Worm (Caenorhabditis elegans): ENCODE results near the gene gpa-6.

gpa-6 gene

DNA sequence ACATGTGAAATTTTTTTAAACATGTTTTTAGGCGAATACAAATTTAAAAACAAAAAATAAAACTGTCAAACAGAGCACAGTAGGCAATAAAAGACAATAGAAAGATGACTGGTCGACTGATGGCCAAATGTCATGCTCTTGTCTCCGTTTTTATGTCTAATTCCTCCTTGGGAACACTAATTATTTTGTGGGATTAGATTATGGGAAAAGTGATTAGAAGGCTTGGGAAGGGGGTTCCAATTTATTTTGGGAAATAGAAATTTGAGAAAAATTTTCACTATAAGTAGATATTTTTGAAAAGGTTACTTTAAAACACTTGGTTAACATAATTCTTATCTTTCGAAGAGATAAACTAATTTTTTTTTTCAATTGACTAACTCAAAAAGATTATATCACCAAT lies 20.2 kb upstream of the gpa-6 start:
- TF ChIP-seq ceh-14 (tag; optimal IDR thresholded peaks at IDR 0.05): no peak
- no peak for TF ChIP-seq madf-2 (tag; optimal IDR thresholded peaks at IDR 0.05)
- TF ChIP-seq sox-2 (GFP tag; IDR thresholded peaks at IDR 0.05): no peak
- no peak for TF ChIP-seq tbx-7 (tag; optimal IDR thresholded peaks at IDR 0.05)
- TF ChIP-seq ceh-2 (tag; optimal IDR thresholded peaks at IDR 0.05): no peak
- no peak for TF ChIP-seq ref-2 (tag; optimal IDR thresholded peaks at IDR 0.05)
- no peak for TF ChIP-seq ceh-34 (tag; optimal IDR thresholded peaks at IDR 0.05)
- TF ChIP-seq nhr-11 (tag; optimal IDR thresholded peaks at IDR 0.05): no peak

DNA sequence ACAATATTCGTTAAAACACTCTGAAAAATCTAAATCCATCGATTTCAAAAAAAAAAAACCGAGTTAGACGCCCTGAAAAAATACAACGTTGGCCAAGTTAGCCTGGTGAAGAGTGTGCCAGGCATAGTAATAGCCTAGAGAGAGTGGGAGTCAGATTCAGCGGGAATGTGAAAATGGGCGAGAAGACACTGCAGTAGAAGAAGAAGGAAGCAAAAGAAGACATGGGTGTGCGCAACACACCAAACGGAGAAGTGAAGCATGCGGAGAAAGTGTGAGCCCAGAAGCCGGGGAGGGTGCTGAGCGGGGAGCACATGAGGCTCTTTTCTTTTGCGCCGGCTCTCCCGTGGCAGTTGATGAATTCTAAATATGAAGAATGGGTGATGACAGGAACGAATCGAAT lies 19.8 kb upstream of the gpa-6 start:
- TF ChIP-seq lin-11 (tag; optimal IDR thresholded peaks at IDR 0.05) (no peak), unc-42 (tag; optimal IDR thresholded peaks at IDR 0.05) (peak; percentile 75), ceh-31 (tag; optimal IDR thresholded peaks at IDR 0.05) (peak; percentile 49), C08G9.2 (tag; optimal IDR thresholded peaks at IDR 0.05) (peak; percentile 39), tbx-2 (tag; optimal IDR thresholded peaks at IDR 0.05) (peak; percentile 16), nhr-232 (tag; optimal IDR thresholded peaks at IDR 0.05) (no peak), pax-1 (tag; optimal IDR thresholded peaks at IDR 0.05) (no peak), F13H6.1 (tag; optimal IDR thresholded peaks at IDR 0.05) (no peak), ceh-34 (tag; optimal IDR thresholded peaks at IDR 0.05) (peak; percentile 28), unc-55 (GFP tag; optimal IDR thresholded peaks at IDR 0.05) (peak; percentile 12)

DNA sequence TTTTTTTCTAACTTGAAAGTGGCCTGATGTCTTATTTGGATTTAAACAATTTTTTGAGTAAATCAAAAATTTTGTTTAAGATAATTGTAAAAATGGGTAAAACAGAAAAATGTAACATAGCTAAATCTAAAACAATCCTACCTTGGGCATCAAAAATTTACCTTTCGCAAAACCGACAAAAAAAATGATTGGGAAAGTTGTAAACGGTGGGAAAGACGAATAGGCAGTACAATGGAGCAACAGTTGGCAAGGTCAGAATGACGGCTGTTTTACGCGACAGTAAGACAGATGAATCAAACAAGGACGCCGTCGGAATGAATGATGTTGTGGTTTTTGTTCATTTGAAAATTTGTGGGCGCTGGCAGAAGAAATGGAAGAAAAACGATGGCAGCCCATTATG lies 16.6 kb upstream of the gpa-6 start:
- TF ChIP-seq che-1 (tag; optimal IDR thresholded peaks at IDR 0.05) (no peak), hlh-8 (tag; optimal IDR thresholded peaks at IDR 0.05) (no peak), elt-4 (tag; optimal IDR thresholded peaks at IDR 0.05) (no peak), tbx-2 (tag; optimal IDR thresholded peaks at IDR 0.05) (no peak), rnt-1 (tag; optimal IDR thresholded peaks at IDR 0.05) (no peak), ceh-34 (tag; optimal IDR thresholded peaks at IDR 0.05) (no peak), sdc-2 (tag; optimal IDR thresholded peaks at IDR 0.05) (no peak), nhr-11 (tag; optimal IDR thresholded peaks at IDR 0.05) (no peak), gmeb-2 (tag; optimal IDR thresholded peaks at IDR 0.05) (no peak), unc-3 (GFP tag; conservative IDR thresholded peaks at IDR 0.05) (no peak), unc-3 (tag; optimal IDR thresholded peaks at IDR 0.05) (no peak), pag-3 (tag; optimal IDR thresholded peaks at IDR 0.05; ENCODE audit: borderline replicate concordance) (no peak), sox-4 (tag; optimal IDR thresholded peaks at IDR 0.05) (no peak), sox-2 (GFP tag; IDR thresholded peaks at IDR 0.05) (no peak), pha-4 (tag; optimal IDR thresholded peaks at IDR 0.05) (no peak), ceh-2 (tag; optimal IDR thresholded peaks at IDR 0.05) (no peak), ceh-22 (tag; optimal IDR thresholded peaks at IDR 0.05) (no peak), ceh-9 (tag; optimal IDR thresholded peaks at IDR 0.05) (no peak), nhr-232 (tag; optimal IDR thresholded peaks at IDR 0.05) (no peak), ceh-19 (GFP tag; optimal IDR thresholded peaks at IDR 0.05) (no peak)

DNA sequence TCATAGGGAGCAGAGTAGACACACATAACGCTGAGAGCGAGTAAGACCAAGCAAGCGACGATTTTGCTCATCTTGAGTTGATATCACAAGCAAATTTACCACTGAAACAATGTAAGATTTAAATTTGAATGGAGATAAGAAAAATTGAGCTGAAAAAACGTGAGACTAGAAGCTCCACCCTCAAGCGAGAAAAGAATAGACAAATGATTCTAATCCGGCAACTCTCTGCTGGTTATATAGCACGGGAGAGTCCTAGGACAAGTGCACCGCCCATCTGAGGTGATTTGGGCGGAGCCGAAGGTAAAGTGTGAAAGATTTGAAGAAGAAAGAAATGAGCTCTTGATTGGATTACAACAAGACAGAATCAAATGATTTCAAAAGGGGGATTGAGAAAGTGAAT lies 12.7 kb upstream of the gpa-6 start, which contains the start of gene nlp-3:
Gene nlp-3, minus strand, starts transcription at position 101 of the 400 bp plus-strand sequence.
- TF ChIP-seq dve-1 (tag; optimal IDR thresholded peaks at IDR 0.05): no peak
- TF ChIP-seq ceh-45 (GFP tag; IDR thresholded peaks at IDR 0.05): no peak
- no peak for TF ChIP-seq zip-5 (tag; optimal IDR thresholded peaks at IDR 0.05)
- no peak for TF ChIP-seq nfya-1 (tag; optimal IDR thresholded peaks at IDR 0.05)
- TF ChIP-seq C08G9.2 (tag; optimal IDR thresholded peaks at IDR 0.05): no peak
- TF ChIP-seq T23F11.4 (GFP tag; optimal IDR thresholded peaks at IDR 0.05): no peak
- TF ChIP-seq F13H6.1 (tag; optimal IDR thresholded peaks at IDR 0.05): no peak
- TF ChIP-seq ceh-18 (tag; optimal IDR thresholded peaks at IDR 0.05): no peak
- no peak for TF ChIP-seq hlh-6 (tag; optimal IDR thresholded peaks at IDR 0.05)
- TF ChIP-seq pag-3 (tag; optimal IDR thresholded peaks at IDR 0.05; ENCODE audit: borderline replicate concordance): no peak
- no peak for TF ChIP-seq ceh-14 (tag; optimal IDR thresholded peaks at IDR 0.05)
- TF ChIP-seq ceh-31 (tag; optimal IDR thresholded peaks at IDR 0.05): no peak
- no peak for TF ChIP-seq K09A11.1 (tag; optimal IDR thresholded peaks at IDR 0.05; ENCODE audit: insufficient read depth)
- TF ChIP-seq ceh-6 (GFP tag; optimal IDR thresholded peaks at IDR 0.05): no peak
- no peak for TF ChIP-seq ahr-1 (tag; optimal IDR thresholded peaks at IDR 0.05)
- TF ChIP-seq nhr-232 (tag; optimal IDR thresholded peaks at IDR 0.05): no peak

Measured in whole organism, late embryonic.